Worm (Caenorhabditis elegans) whole organism, midembryonic: ENCODE results near the gene pmt-2.

Source experiments
- T22C8.4 ChIP-seq: fragments of 200-800 bp; sonication (Bioruptor generic); IDR thresholded peaks from 2 replicates; pipeline ENCODE4 v1.3.6; 2022; ENCODE audit warnings: missing genetic modification characterization, missing compliant biosample characterization
- cog-1 ChIP-seq: sonication (generic microtip); optimal IDR thresholded peaks from 2 replicates; lab custom pipeline; 2016; ENCODE audit warnings: missing genetic modification characterization, missing compliant biosample characterization
- flt-1 ChIP-seq: fragments of 200-800 bp; sonication (Bioruptor generic); IDR thresholded peaks from 2 replicates; pipeline ENCODE4 v1.3.6; 2022; ENCODE audit warnings: missing genetic modification characterization, missing compliant biosample characterization
- klf-2 ChIP-seq: fragments of 200-800 bp; sonication (Bioruptor generic); conservative IDR thresholded peaks from 2 replicates; pipeline ENCODE4 v1.3.6; 2022; ENCODE audit warnings: missing genetic modification reagents, missing genetic modification characterization, missing compliant biosample characterization
- med-1 ChIP-seq: sonication (generic microtip); optimal IDR thresholded peaks from 2 replicates; lab custom pipeline; 2017; ENCODE audit warnings: missing genetic modification characterization, mild to moderate bottlenecking, missing compliant biosample characterization, antibody characterized with exemption, missing genetic modification reagents; ENCODE audit not compliant: insufficient read depth
- ref-1 ChIP-seq: fragments of 200-800 bp; sonication (Bioruptor generic); conservative IDR thresholded peaks from 2 replicates; pipeline ENCODE4 v1.3.6; 2022; ENCODE audit warnings: missing genetic modification reagents, missing genetic modification characterization, missing compliant biosample characterization
- tab-1 ChIP-seq: fragments of 200-800 bp; sonication (Bioruptor generic); IDR thresholded peaks from 2 replicates; pipeline ENCODE4 v1.3.6; 2022; ENCODE audit warnings: missing genetic modification characterization, missing compliant biosample characterization
- ztf-23 ChIP-seq: fragments of 200-800 bp; sonication (Bioruptor generic); IDR thresholded peaks from 2 replicates; pipeline ENCODE4 v1.3.6; 2022; ENCODE audit warnings: missing genetic modification reagents, missing genetic modification characterization, missing compliant biosample characterization
- ztf-29 ChIP-seq: fragments of 200-800 bp; sonication (Bioruptor generic); IDR thresholded peaks from 2 replicates; pipeline ENCODE4 v1.3.6; 2022; ENCODE audit warnings: missing genetic modification reagents, missing genetic modification characterization, missing compliant biosample characterization

Gene pmt-2

DNA sequence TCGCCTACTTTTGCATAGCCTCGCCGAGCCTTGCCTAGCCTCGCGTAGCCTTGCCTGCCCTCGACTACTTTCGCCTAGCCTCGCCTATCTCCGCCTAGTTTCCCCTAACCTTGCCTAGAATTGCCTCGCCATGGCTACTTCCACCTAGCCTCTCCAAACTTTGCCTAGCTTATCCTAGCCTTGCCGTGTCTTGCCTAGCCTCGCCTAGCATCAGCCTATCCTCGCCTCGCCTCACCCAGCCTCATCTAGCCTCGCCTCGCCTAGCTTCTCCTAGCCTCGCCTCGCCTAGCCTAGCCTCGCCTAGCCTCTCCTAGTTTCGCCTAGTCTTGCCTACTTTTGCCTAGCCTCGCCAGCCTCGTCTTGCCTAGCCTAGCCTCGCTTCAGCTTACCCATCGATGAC lies 38.7 kb downstream of the pmt-2 start:
- no peak for TF ChIP-seq tab-1 (GFP tag; lab: Robert Waterston, UW)
- TF ChIP-seq ztf-23 = no peak
- TF ChIP-seq T22C8.4 (GFP tag; lab: Robert Waterston, UW) = no peak

- TF ChIP-seq cog-1 (tag; lab: Kevin White, UChicago) = no peak
- no peak for TF ChIP-seq T22C8.4 (GFP tag; lab: Robert Waterston, UW)
- TF ChIP-seq flt-1 = no peak
- TF ChIP-seq ztf-23 = no peak
- TF ChIP-seq klf-2 (GFP tag; lab: Robert Waterston, UW) = no peak
- no peak for TF ChIP-seq ztf-29 (GFP tag; lab: Robert Waterston, UW)
- no peak for TF ChIP-seq med-1 (GFP tag; lab: Kevin White, UChicago)
- TF ChIP-seq ref-1 (GFP tag; lab: Robert Waterston, UW) = no peak
- no peak for TF ChIP-seq tab-1 (GFP tag; lab: Robert Waterston, UW)
Observed at ce11 chrV:4668636-4669035, 40.3 kb downstream of the pmt-2 start, which contains the start of gene srx-77. Gene srx-77 (minus strand): TSS chrV:4668736.

ce11 chrV:4672487-4672886 lies 44.1 kb downstream of the pmt-2 start, which contains the start of gene K03B4.9:
Gene K03B4.9 (minus strand): TSS chrV:4672587.
- TF ChIP-seq cog-1 (tag; lab: Kevin White, UChicago) = no peak
- TF ChIP-seq med-1 (GFP tag; lab: Kevin White, UChicago) = no peak
- no peak for TF ChIP-seq flt-1
- no peak for TF ChIP-seq ztf-23
- TF ChIP-seq ztf-29 (GFP tag; lab: Robert Waterston, UW) = no peak

ce11 chrV:4674506-4674905 lies 46.1 kb downstream of the pmt-2 start, which contains the start of gene K03B4.8:
Gene K03B4.8 (minus strand): TSS chrV:4674606.
- TF ChIP-seq T22C8.4 (GFP tag; lab: Robert Waterston, UW) (no peak), flt-1 (no peak), med-1 (GFP tag; lab: Kevin White, UChicago) (no peak), ref-1 (GFP tag; lab: Robert Waterston, UW) (no peak), cog-1 (tag; lab: Kevin White, UChicago) (no peak), ztf-29 (GFP tag; lab: Robert Waterston, UW) (no peak), tab-1 (GFP tag; lab: Robert Waterston, UW) (no peak), ztf-23 (no peak), klf-2 (GFP tag; lab: Robert Waterston, UW) (no peak)

- TF ChIP-seq tab-1 (GFP tag; lab: Robert Waterston, UW) (no peak), klf-2 (GFP tag; lab: Robert Waterston, UW) (no peak), med-1 (GFP tag; lab: Kevin White, UChicago) (no peak), ztf-23 (no peak), ztf-29 (GFP tag; lab: Robert Waterston, UW) (no peak), T22C8.4 (GFP tag; lab: Robert Waterston, UW) (no peak), ref-1 (GFP tag; lab: Robert Waterston, UW) (no peak)
Observed at ce11 chrV:4676092-4676491, 47.7 kb downstream of the pmt-2 start, which contains the start of gene K03B4.6. Gene K03B4.6 (minus strand): TSS chrV:4676192.

ce11 chrV:4676812-4677211 lies 48.4 kb downstream of the pmt-2 start:
- TF ChIP-seq ztf-23 (no peak), ztf-29 (GFP tag; lab: Robert Waterston, UW) (no peak), flt-1 (no peak), tab-1 (GFP tag; lab: Robert Waterston, UW) (no peak), T22C8.4 (GFP tag; lab: Robert Waterston, UW) (no peak), cog-1 (tag; lab: Kevin White, UChicago) (no peak), med-1 (GFP tag; lab: Kevin White, UChicago) (no peak), ref-1 (GFP tag; lab: Robert Waterston, UW) (no peak), klf-2 (GFP tag; lab: Robert Waterston, UW) (no peak)

- TF ChIP-seq cog-1 (tag; lab: Kevin White, UChicago) (no peak), ztf-29 (GFP tag; lab: Robert Waterston, UW) (no peak), ref-1 (GFP tag; lab: Robert Waterston, UW) (no peak), tab-1 (GFP tag; lab: Robert Waterston, UW) (no peak), T22C8.4 (GFP tag; lab: Robert Waterston, UW) (no peak), flt-1 (no peak), med-1 (GFP tag; lab: Kevin White, UChicago) (no peak), ztf-23 (no peak), klf-2 (GFP tag; lab: Robert Waterston, UW) (no peak)
Observed at ce11 chrV:4681670-4682069, 53.3 kb downstream of the pmt-2 start, which contains the start of gene K03B4.4. Gene K03B4.4 (plus strand): TSS chrV:4681970.

- no peak for TF ChIP-seq tab-1 (GFP tag; lab: Robert Waterston, UW)
- TF ChIP-seq cog-1 (tag; lab: Kevin White, UChicago) = no peak
Observed at ce11 chrV:4684137-4684536, 55.8 kb downstream of the pmt-2 start.
